Worm (Caenorhabditis elegans): ENCODE data around the gene ZC190.2.

The ZC190.2 gene

ce11 chrV:8658577-8659362 is 22.4 kb upstream of the ZC190.2 start:
- TF ChIP-seq ets-7 (tag; optimal IDR thresholded peaks at IDR 0.05) (no peak), flt-1 (GFP tag; IDR thresholded peaks at IDR 0.05) (no peak), F13C5.2 (tag; optimal IDR thresholded peaks at IDR 0.05) (no peak), hnd-1 (tag; optimal IDR thresholded peaks at IDR 0.05) (no peak), aly-1 (tag; optimal IDR thresholded peaks at IDR 0.05) (no peak), tbx-37 (GFP tag; conservative IDR thresholded peaks at IDR 0.05) (no peak), ama-1 (optimal IDR thresholded peaks at IDR 0.05) (no peak), ceh-36 (tag; optimal IDR thresholded peaks at IDR 0.05) (no peak), pes-1 (GFP tag; IDR thresholded peaks at IDR 0.05) (no peak), ceh-13 (GFP tag; optimal IDR thresholded peaks at IDR 0.05) (no peak), scrt-1 (GFP tag; IDR thresholded peaks at IDR 0.05) (no peak), B0310.2 (tag; optimal IDR thresholded peaks at IDR 0.05) (no peak), tbx-11 (GFP tag; IDR thresholded peaks at IDR 0.05) (no peak), hmbx-1 (tag; optimal IDR thresholded peaks at IDR 0.05) (no peak), tra-4 (tag; optimal IDR thresholded peaks at IDR 0.05) (no peak), hmg-4 (GFP tag; optimal IDR thresholded peaks at IDR 0.05) (no peak), sea-1 (GFP tag; conservative IDR thresholded peaks at IDR 0.05) (no peak)

- TF ChIP-seq scrt-1 (GFP tag; IDR thresholded peaks at IDR 0.05), result no peak
Measured at ce11 chrV:8660475-8660874, 20.7 kb upstream of the ZC190.2 start.

ce11 chrV:8661241-8661954 is 19.8 kb upstream of the ZC190.2 start:
- TF ChIP-seq aly-1 (tag; optimal IDR thresholded peaks at IDR 0.05) (no peak), B0310.2 (tag; optimal IDR thresholded peaks at IDR 0.05) (no peak), tbx-11 (GFP tag; IDR thresholded peaks at IDR 0.05) (no peak), F13C5.2 (tag; optimal IDR thresholded peaks at IDR 0.05) (no peak), ceh-13 (GFP tag; optimal IDR thresholded peaks at IDR 0.05) (no peak), tra-4 (tag; optimal IDR thresholded peaks at IDR 0.05) (no peak), hmg-4 (GFP tag; optimal IDR thresholded peaks at IDR 0.05) (peak; percentile 18), tbx-37 (GFP tag; conservative IDR thresholded peaks at IDR 0.05) (no peak)

ce11 chrV:8662056-8663006 is 18.8 kb upstream of the ZC190.2 start:
- TF ChIP-seq aly-1 (tag; optimal IDR thresholded peaks at IDR 0.05) (no peak), flt-1 (GFP tag; IDR thresholded peaks at IDR 0.05) (no peak), scrt-1 (GFP tag; IDR thresholded peaks at IDR 0.05) (no peak), ama-1 (optimal IDR thresholded peaks at IDR 0.05) (no peak), F13C5.2 (tag; optimal IDR thresholded peaks at IDR 0.05) (no peak), ceh-36 (tag; optimal IDR thresholded peaks at IDR 0.05) (no peak), hnd-1 (tag; optimal IDR thresholded peaks at IDR 0.05) (no peak), B0310.2 (tag; optimal IDR thresholded peaks at IDR 0.05) (no peak), tra-4 (tag; optimal IDR thresholded peaks at IDR 0.05) (no peak), tbx-37 (GFP tag; conservative IDR thresholded peaks at IDR 0.05) (no peak)

ce11 chrV:8663023-8663422 is 18.1 kb upstream of the ZC190.2 start:
- TF ChIP-seq scrt-1 (GFP tag; IDR thresholded peaks at IDR 0.05) (no peak), hmbx-1 (tag; optimal IDR thresholded peaks at IDR 0.05) (no peak), ama-1 (optimal IDR thresholded peaks at IDR 0.05) (no peak), tra-4 (tag; optimal IDR thresholded peaks at IDR 0.05) (no peak), F13C5.2 (tag; optimal IDR thresholded peaks at IDR 0.05) (no peak), B0310.2 (tag; optimal IDR thresholded peaks at IDR 0.05) (no peak), hmg-4 (GFP tag; optimal IDR thresholded peaks at IDR 0.05) (no peak), aly-1 (tag; optimal IDR thresholded peaks at IDR 0.05) (no peak), sea-1 (GFP tag; conservative IDR thresholded peaks at IDR 0.05) (no peak), ceh-36 (tag; optimal IDR thresholded peaks at IDR 0.05) (no peak), ceh-13 (GFP tag; optimal IDR thresholded peaks at IDR 0.05) (no peak), tbx-37 (GFP tag; conservative IDR thresholded peaks at IDR 0.05) (no peak), ets-7 (tag; optimal IDR thresholded peaks at IDR 0.05) (no peak), hnd-1 (tag; optimal IDR thresholded peaks at IDR 0.05) (no peak), pes-1 (GFP tag; IDR thresholded peaks at IDR 0.05) (no peak), tbx-11 (GFP tag; IDR thresholded peaks at IDR 0.05) (no peak), flt-1 (GFP tag; IDR thresholded peaks at IDR 0.05) (no peak)

ce11 chrV:8665765-8666164 is 15.4 kb upstream of the ZC190.2 start, which contains the start of gene ZC190.4:
Gene ZC190.4, plus strand, starts transcription at chrV:8666065.
- TF ChIP-seq F13C5.2 (tag; optimal IDR thresholded peaks at IDR 0.05) (no peak), flt-1 (GFP tag; IDR thresholded peaks at IDR 0.05) (no peak), hmg-4 (GFP tag; optimal IDR thresholded peaks at IDR 0.05) (no peak), pes-1 (GFP tag; IDR thresholded peaks at IDR 0.05) (no peak), ama-1 (optimal IDR thresholded peaks at IDR 0.05) (no peak), tbx-37 (GFP tag; conservative IDR thresholded peaks at IDR 0.05) (no peak), tbx-11 (GFP tag; IDR thresholded peaks at IDR 0.05) (no peak), scrt-1 (GFP tag; IDR thresholded peaks at IDR 0.05) (no peak), sea-1 (GFP tag; conservative IDR thresholded peaks at IDR 0.05) (no peak), B0310.2 (tag; optimal IDR thresholded peaks at IDR 0.05) (no peak), hmbx-1 (tag; optimal IDR thresholded peaks at IDR 0.05) (no peak), ceh-36 (tag; optimal IDR thresholded peaks at IDR 0.05) (no peak), aly-1 (tag; optimal IDR thresholded peaks at IDR 0.05) (no peak), hnd-1 (tag; optimal IDR thresholded peaks at IDR 0.05) (no peak), tra-4 (tag; optimal IDR thresholded peaks at IDR 0.05) (no peak), ets-7 (tag; optimal IDR thresholded peaks at IDR 0.05) (no peak), ceh-13 (GFP tag; optimal IDR thresholded peaks at IDR 0.05) (no peak)

All from whole organism, early embryonic.